Fruit fly (Drosophila melanogaster): ENCODE data around the gene gdl-ORF39.

- TF ChIP-seq CG8478 (optimal IDR thresholded peaks at IDR 0.05) (no peak), CTCF (optimal IDR thresholded peaks at IDR 0.05) (no peak)
Measured at dm6 chr3L:15531423-15532325, 22.4 kb downstream of the gdl-ORF39 start, which contains the start of gene CG43248.
